Worm (Caenorhabditis elegans): ENCODE data around the gene nhr-195.

nhr-195 gene

DNA sequence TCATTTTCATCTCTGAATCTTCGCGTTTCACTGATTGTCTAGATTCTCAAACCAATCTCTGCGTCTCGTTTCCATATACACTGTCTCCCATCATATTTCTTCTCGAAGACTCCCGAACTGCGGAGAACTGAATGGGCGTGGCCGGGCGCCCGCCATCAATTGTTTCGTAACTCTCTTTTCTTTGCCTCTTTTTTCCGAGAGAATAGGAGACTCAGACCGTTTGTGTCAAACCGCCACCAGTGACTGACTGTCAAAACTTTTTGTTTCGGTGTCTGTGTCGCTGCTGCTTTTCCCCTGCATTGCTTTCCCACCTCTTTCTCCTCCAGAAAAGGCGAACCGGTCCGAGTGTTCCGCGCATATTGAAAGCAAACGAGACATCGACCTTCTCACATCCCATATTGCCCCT, 36.0 kb downstream of the nhr-195 start, which contains the start of gene unc-23 (continued):
- TF ChIP-seq F49E8.2 (tag; optimal IDR thresholded peaks at IDR 0.05; ENCODE audit: insufficient read depth) (no peak), F37B4.10 (GFP tag; IDR thresholded peaks at IDR 0.05) (no peak), die-1 (tag; optimal IDR thresholded peaks at IDR 0.05) (peak; percentile 10), T26A5.8 (tag; optimal IDR thresholded peaks at IDR 0.05) (no peak), hlh-12 (tag; optimal IDR thresholded peaks at IDR 0.05) (no peak), ztf-6 (GFP tag; IDR thresholded peaks at IDR 0.05) (no peak), snpc-1.3 (tag; optimal IDR thresholded peaks at IDR 0.05; ENCODE audit: insufficient read depth) (peak; percentile 2), ceh-79 (tag; optimal IDR thresholded peaks at IDR 0.05) (peak; percentile 81), T07F8.4 (tag; optimal IDR thresholded peaks at IDR 0.05) (no peak), K12H6.12 (tag; optimal IDR thresholded peaks at IDR 0.05) (peak; percentile 56), Y79H2A.3 (GFP tag; conservative IDR thresholded peaks at IDR 0.05) (no peak), Y56A3A.18 (GFP tag; IDR thresholded peaks at IDR 0.05) (no peak), ama-1 (optimal IDR thresholded peaks at IDR 0.05) (peak; percentile 54), ama-1 (GFP tag; optimal IDR thresholded peaks at IDR 0.05) (no peak), ceh-40 (GFP tag; IDR thresholded peaks at IDR 0.05) (no peak), nfya-2 (GFP tag; IDR thresholded peaks at IDR 0.05) (no peak), pha-4 (tag; optimal IDR thresholded peaks at IDR 0.05) (peak; percentile 45), lir-1 (GFP tag; conservative IDR thresholded peaks at IDR 0.05) (no peak), F23B12.7 (tag; optimal IDR thresholded peaks at IDR 0.05; ENCODE audit: insufficient read depth) (no peak), sdz-38 (tag; optimal IDR thresholded peaks at IDR 0.05) (no peak), F39B2.1 (GFP tag; IDR thresholded peaks at IDR 0.05) (no peak), rcor-1 (GFP tag; IDR thresholded peaks at IDR 0.05) (peak; percentile 62), sea-2 (GFP tag; IDR thresholded peaks at IDR 0.05) (no peak), Y95B8A.8 (GFP tag; IDR thresholded peaks at IDR 0.05) (0 out of 2 replicates have a peak, but pooled peaks have one; percentile 43), mes-4 (tag; optimal IDR thresholded peaks at IDR 0.05) (no peak), rpc-1 (optimal IDR thresholded peaks at IDR 0.05) (peak; percentile 64), rpc-1 (tag; optimal IDR thresholded peaks at IDR 0.05) (no peak), egrh-3 (GFP tag; IDR thresholded peaks at IDR 0.05) (no peak), nhr-90 (tag; optimal IDR thresholded peaks at IDR 0.05) (peak; percentile 74), Y53G8AR.9 (GFP tag; conservative IDR thresholded peaks at IDR 0.05) (peak; percentile 84), tbp1 (GFP tag; optimal IDR thresholded peaks at IDR 0.05) (peak; percentile 65), mel-28 (tag; optimal IDR thresholded peaks at IDR 0.05; ENCODE audit: borderline replicate concordance) (no peak), lag-1 (GFP tag; IDR thresholded peaks at IDR 0.05) (no peak), lsl-1 (GFP tag; optimal IDR thresholded peaks at IDR 0.05) (no peak), C06A6.2 (GFP tag; conservative IDR thresholded peaks at IDR 0.05) (peak; percentile 66), egl-44 (GFP tag; IDR thresholded peaks at IDR 0.05) (peak; percentile 48), ztf-22 (GFP tag; optimal IDR thresholded peaks at IDR 0.05) (no peak), attf-6 (GFP tag; IDR thresholded peaks at IDR 0.05) (no peak), madf-8 (GFP tag; conservative IDR thresholded peaks at IDR 0.05) (no peak), dpl-1 (GFP tag; optimal IDR thresholded peaks at IDR 0.05) (no peak), F57C9.4 (tag; optimal IDR thresholded peaks at IDR 0.05) (no peak), hmg-20 (GFP tag; IDR thresholded peaks at IDR 0.05) (no peak), ztf-25 (GFP tag; IDR thresholded peaks at IDR 0.05) (no peak), ceh-27 (GFP tag; optimal IDR thresholded peaks at IDR 0.05) (no peak), ztf-18 (tag; optimal IDR thresholded peaks at IDR 0.05) (no peak), aptf-3 (GFP tag; IDR thresholded peaks at IDR 0.05) (no peak), madf-10 (tag; optimal IDR thresholded peaks at IDR 0.05) (peak; percentile 86), xnd-1 (tag; optimal IDR thresholded peaks at IDR 0.05) (no peak), athp-1 (tag; optimal IDR thresholded peaks at IDR 0.05) (no peak), him-1 (tag; optimal IDR thresholded peaks at IDR 0.05) (no peak), bed-1 (GFP tag; IDR thresholded peaks at IDR 0.05) (no peak)
